Worm (Caenorhabditis elegans): ENCODE results near the gene K02E11.10.
A peak's percentile ranks its signal among the peaks of the same experiment; 100 is the strongest.

K02E11.10 gene

DNA sequence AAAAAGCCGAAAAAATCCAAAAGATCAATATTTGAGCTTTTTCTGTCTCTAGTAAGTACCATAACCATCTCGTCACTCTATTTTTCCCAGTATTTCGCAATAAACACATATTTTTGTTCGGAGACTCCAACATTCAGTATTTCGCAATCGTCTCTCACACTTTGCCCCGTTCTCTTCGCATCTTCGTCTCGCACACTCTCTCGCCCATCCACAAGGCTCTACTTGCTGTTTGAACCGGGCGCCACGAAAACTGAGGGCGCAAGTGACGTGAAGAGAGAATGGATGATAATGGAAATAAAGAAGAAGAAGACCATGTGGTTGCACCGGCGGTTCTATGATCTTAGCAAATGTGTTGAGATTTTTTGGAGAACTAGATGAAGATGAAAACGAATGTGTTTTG, 40.9 kb downstream of the K02E11.10 start (continued):
- TF ChIP-seq ztf-4 (tag; optimal IDR thresholded peaks at IDR 0.05): peak; percentile 90
- peak; percentile 30; the same call in 1 of the 2 replicates for TF ChIP-seq grh-1 (GFP tag; IDR thresholded peaks at IDR 0.05)
- TF ChIP-seq pag-3 (tag; optimal IDR thresholded peaks at IDR 0.05; ENCODE audit: borderline replicate concordance, insufficient read depth): no peak
- peak; percentile 34 for TF ChIP-seq ceh-8 (GFP tag; optimal IDR thresholded peaks at IDR 0.05)
- TF ChIP-seq fos-1 (tag; optimal IDR thresholded peaks at IDR 0.05): peak; percentile 64
- no peak for TF ChIP-seq alr-1 (tag; optimal IDR thresholded peaks at IDR 0.05; ENCODE audit: borderline replicate concordance)
- TF ChIP-seq fkh-8 (tag; optimal IDR thresholded peaks at IDR 0.05): peak; percentile 86
- TF ChIP-seq lsy-2 (tag; optimal IDR thresholded peaks at IDR 0.05): peak; percentile 87 to 91
- peak; percentile 88 for TF ChIP-seq rnt-1 (tag; optimal IDR thresholded peaks at IDR 0.05)

DNA sequence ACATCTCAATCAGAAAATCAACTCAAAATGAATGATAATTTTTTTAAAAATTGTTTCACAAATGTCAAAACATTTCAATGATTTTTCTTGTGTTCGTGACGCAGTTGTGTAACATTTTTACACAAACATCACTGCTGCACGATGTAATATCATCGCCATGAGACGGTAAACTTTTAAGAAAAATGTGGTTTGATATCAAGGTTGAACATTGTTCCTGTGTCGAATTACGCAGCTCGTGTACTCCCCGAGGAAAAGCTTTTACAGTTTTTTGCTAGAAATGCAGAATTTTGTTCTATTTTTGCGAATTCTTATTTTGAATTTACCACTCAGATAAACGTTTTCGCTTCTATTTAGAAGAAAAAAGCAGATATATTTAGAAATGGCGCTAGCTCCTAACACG, 43.3 kb downstream of the K02E11.10 start:
- TF ChIP-seq nhr-71 (tag; optimal IDR thresholded peaks at IDR 0.05): peak; percentile 47
- no peak for TF ChIP-seq mep-1 (tag; optimal IDR thresholded peaks at IDR 0.05)
- TF ChIP-seq egl-13 (tag; optimal IDR thresholded peaks at IDR 0.05): no peak
- peak in 1 of 6 experiments; percentile 0 for TF ChIP-seq elt-3 (tag; optimal IDR thresholded peaks at IDR 0.05)
- peak; percentile 18 for TF ChIP-seq nhr-90 (tag; optimal IDR thresholded peaks at IDR 0.05; ENCODE audit: poor library complexity)
- TF ChIP-seq snu-23 (GFP tag; optimal IDR thresholded peaks at IDR 0.05): peak; percentile 35
- peak; percentile 41 for TF ChIP-seq lin-14 (GFP tag; optimal IDR thresholded peaks at IDR 0.05)
- peak; percentile 19 for TF ChIP-seq rnt-1 (tag; optimal IDR thresholded peaks at IDR 0.05)
- no peak for TF ChIP-seq lin-35 (GFP tag; optimal IDR thresholded peaks at IDR 0.05)
- TF ChIP-seq ztf-4 (tag; optimal IDR thresholded peaks at IDR 0.05): peak; percentile 24
- TF ChIP-seq nhr-20 (tag; optimal IDR thresholded peaks at IDR 0.05): peak; percentile 12

DNA sequence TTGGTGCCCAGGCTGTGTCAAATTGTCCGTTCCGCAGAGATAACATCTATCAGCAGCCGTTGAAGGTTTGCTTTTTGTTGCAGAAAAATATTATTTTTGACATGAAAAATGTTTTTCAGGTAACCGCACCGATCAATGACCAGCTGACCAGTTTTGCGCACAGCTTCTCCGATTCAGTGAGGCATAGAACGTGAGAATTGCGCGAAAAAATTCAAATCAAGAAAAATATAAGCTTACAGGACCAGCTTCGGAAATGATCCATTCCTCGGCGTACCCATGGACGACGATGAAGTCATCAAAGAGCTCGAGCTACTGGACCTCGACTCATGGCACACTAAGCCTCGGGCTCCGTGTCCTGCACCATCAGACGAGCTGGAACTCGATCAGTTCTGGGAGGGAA, 46.4 kb downstream of the K02E11.10 start:
- TF ChIP-seq pqm-1 (tag; optimal IDR thresholded peaks at IDR 0.05) (no peak), xbp-1 (tag; optimal IDR thresholded peaks at IDR 0.05) (no peak), elt-3 (tag; optimal IDR thresholded peaks at IDR 0.05) (no peak), unc-86 (tag; optimal IDR thresholded peaks at IDR 0.05) (no peak), elt-2 (tag; optimal IDR thresholded peaks at IDR 0.05) (no peak), mab-9 (GFP tag; IDR thresholded peaks at IDR 0.05) (0 out of 2 replicates have a peak, but pooled peaks have one; percentile 6), nhr-28 (tag; optimal IDR thresholded peaks at IDR 0.05) (no peak), nhr-85 (tag) (no peak), efl-1 (optimal IDR thresholded peaks at IDR 0.05) (no peak), efl-1 (GFP tag; optimal IDR thresholded peaks at IDR 0.05 in 1 of 2) (peak in 1 of 2 experiments; percentile 90), nhr-90 (tag; optimal IDR thresholded peaks at IDR 0.05; ENCODE audit: poor library complexity) (no peak)

DNA sequence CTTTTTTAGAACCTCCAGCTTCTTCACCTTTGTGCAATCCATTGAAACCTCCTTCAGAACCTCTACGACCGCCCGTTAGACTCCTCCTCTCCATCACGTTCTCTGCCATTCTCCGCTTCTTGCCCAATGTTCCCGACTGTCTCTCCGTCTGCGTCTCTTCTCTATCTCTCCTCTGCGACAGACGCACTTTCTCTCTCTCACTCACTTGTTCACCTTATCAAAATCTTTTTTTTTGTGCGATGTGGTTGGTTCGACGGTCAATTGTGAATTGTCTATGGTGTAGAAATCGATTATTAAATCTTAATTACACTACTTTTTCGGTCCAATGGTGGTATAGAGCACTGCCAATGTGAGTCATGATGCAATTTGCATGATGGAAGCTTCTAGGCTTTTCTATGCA, 47.5 kb downstream of the K02E11.10 start, which contains the start of gene atfs-1:
Gene atfs-1 (plus strand): TSS at position 213 of the 400 bp plus-strand sequence.
- TF ChIP-seq nhr-90 (tag; optimal IDR thresholded peaks at IDR 0.05; ENCODE audit: poor library complexity) (peak; percentile 73), nhr-19 (GFP tag; conservative IDR thresholded peaks at IDR 0.05) (peak; percentile 74), aly-2 (tag; optimal IDR thresholded peaks at IDR 0.05) (peak; percentile 47), mab-9 (GFP tag; IDR thresholded peaks at IDR 0.05) (0 out of 2 replicates have a peak, but pooled peaks have one; percentile 19), blmp-1 (tag; optimal IDR thresholded peaks at IDR 0.05) (peak; percentile 99), nhr-71 (tag; optimal IDR thresholded peaks at IDR 0.05) (peak; percentile 87), zag-1 (tag; optimal IDR thresholded peaks at IDR 0.05) (no peak), lin-14 (GFP tag; optimal IDR thresholded peaks at IDR 0.05) (peak; percentile 90), xbp-1 (tag; optimal IDR thresholded peaks at IDR 0.05) (peak; percentile 52), lin-13 (GFP tag; optimal IDR thresholded peaks at IDR 0.05) (peak; percentile 51), isw-1 (GFP tag; IDR thresholded peaks at IDR 0.05) (no peak), zip-4 (GFP tag; optimal IDR thresholded peaks at IDR 0.05) (peak; percentile 47), lin-15B (tag; optimal IDR thresholded peaks at IDR 0.05) (peak; percentile 21), hlh-4 (tag; optimal IDR thresholded peaks at IDR 0.05) (no peak), ceh-82 (tag; optimal IDR thresholded peaks at IDR 0.05) (peak in 2 of 3 experiments; percentile 57 to 67), ama-1 (optimal IDR thresholded peaks at IDR 0.05) (no peak), snpc-4 (tag; optimal IDR thresholded peaks at IDR 0.05) (no peak), C16A3.4 (tag; optimal IDR thresholded peaks at IDR 0.05) (peak; percentile 12), elt-2 (tag; optimal IDR thresholded peaks at IDR 0.05) (peak; percentile 66), sox-4 (tag; optimal IDR thresholded peaks at IDR 0.05) (peak; percentile 3), C04F5.9 (tag; optimal IDR thresholded peaks at IDR 0.05) (no peak), rnt-1 (tag; optimal IDR thresholded peaks at IDR 0.05) (peak; percentile 83), fos-1 (tag; optimal IDR thresholded peaks at IDR 0.05) (peak; percentile 21), snu-23 (GFP tag; optimal IDR thresholded peaks at IDR 0.05) (peak; percentile 86), elt-3 (tag; optimal IDR thresholded peaks at IDR 0.05) (peak in 1 of 6 experiments; percentile 36), dpl-1 (GFP tag; optimal IDR thresholded peaks at IDR 0.05) (peak in 2 of 3 experiments; percentile 36 to 43), tlp-1 (tag; optimal IDR thresholded peaks at IDR 0.05) (no peak), unc-130 (tag; optimal IDR thresholded peaks at IDR 0.05) (peak; percentile 7), skn-1 (tag; optimal IDR thresholded peaks at IDR 0.05) (peak; percentile 3)
